Fruit fly (Drosophila melanogaster) Kc167 (cell line): ENCODE measurements around the gene mey.

ENCODE experiments used
- Sin3A ChIP-seq: fragments of >200 bp; optimal IDR thresholded peaks from 2 replicates; lab custom pipeline; 2018; ENCODE audit warnings: missing external identifiers
- insv ChIP-seq: fragments of >200 bp; optimal IDR thresholded peaks from 3 replicates; lab custom pipeline; 2018; ENCODE audit warnings: missing external identifiers

- TF ChIP-seq Sin3A (lab: Kevin White, UChicago) (no peak), insv (lab: Kevin White, UChicago) (no peak)
Observed at dm6 chr3R:31542721-31543120, 43.7 kb downstream of the mey start, which contains the start of gene nyo.
